In the genomic region with DNA sequence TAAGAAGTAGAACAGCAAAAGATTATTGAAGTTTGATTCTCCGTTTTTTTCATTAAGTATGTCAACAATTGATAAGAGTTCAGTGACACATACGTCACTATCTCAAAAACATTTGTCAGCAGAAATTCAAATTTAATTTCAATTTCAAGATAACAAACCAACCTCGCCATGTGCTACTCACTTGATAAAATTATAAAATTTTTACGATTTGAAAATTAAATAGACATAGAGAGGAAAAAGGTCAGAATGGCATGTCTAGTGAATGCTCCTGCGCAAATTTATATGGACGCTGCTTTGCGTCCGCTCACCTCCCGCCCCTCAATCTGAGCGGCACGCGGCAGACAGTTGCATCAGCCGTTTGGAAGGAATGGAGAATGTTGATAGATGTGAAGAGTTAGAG, we compare ENCODE assay signal across 6 worm cellular contexts.
A peak's percentile ranks its signal among the peaks of the same experiment; 100 is the strongest.
TF ChIP-seq lines count a peak whose summit lies in the region.

No protein-coding gene starts in this region.

TF ChIP-seq in whole organism, L1 larva, 84 proteins besides CTCF, POLR2A, EP300 and RAD21 (continues in another document):
- TF ChIP-seq nhr-11 (tag; optimal IDR thresholded peaks at IDR 0.05; lab: Kevin White, UChicago): no peak
- no peak for TF ChIP-seq lin-15B (tag; optimal IDR thresholded peaks at IDR 0.05; lab: Kevin White, UChicago)
- TF ChIP-seq snu-23 (GFP tag; optimal IDR thresholded peaks at IDR 0.05; lab: Kevin White, UChicago): no peak
- TF ChIP-seq hlh-17 (GFP tag; optimal IDR thresholded peaks at IDR 0.05; lab: Kevin White, UChicago; ENCODE audit: borderline replicate concordance): no peak
- TF ChIP-seq egl-27 (tag; optimal IDR thresholded peaks at IDR 0.05; lab: Kevin White, UChicago): no peak
- TF ChIP-seq lin-39 (tag; optimal IDR thresholded peaks at IDR 0.05; lab: Kevin White, UChicago): no peak
- peak; percentile 93 for TF ChIP-seq elt-2 (tag; optimal IDR thresholded peaks at IDR 0.05; lab: Kevin White, UChicago)
- TF ChIP-seq unc-98 (GFP tag; IDR thresholded peaks at IDR 0.05; lab: Robert Waterston, UW): no peak
- no peak for TF ChIP-seq vab-15 (tag; optimal IDR thresholded peaks at IDR 0.05; lab: Kevin White, UChicago)
- TF ChIP-seq nhr-20 (tag; optimal IDR thresholded peaks at IDR 0.05; lab: Kevin White, UChicago): peak; percentile 19
- no peak for TF ChIP-seq pax-3 (tag; optimal IDR thresholded peaks at IDR 0.05; lab: Kevin White, UChicago)
- TF ChIP-seq pag-3 (tag; optimal IDR thresholded peaks at IDR 0.05; lab: Kevin White, UChicago; ENCODE audit: borderline replicate concordance, insufficient read depth): no peak
- TF ChIP-seq F16B12.6 (tag; optimal IDR thresholded peaks at IDR 0.05; lab: Kevin White, UChicago): no peak
- no peak for TF ChIP-seq mep-1 (tag; optimal IDR thresholded peaks at IDR 0.05; lab: Kevin White, UChicago)

TF ChIP-seq in whole organism, L2 larva, 48 proteins besides CTCF, POLR2A, EP300 and RAD21:
- TF ChIP-seq lsy-2 (tag; optimal IDR thresholded peaks at IDR 0.05; lab: Kevin White, UChicago): peak in 1 of 2 experiments; percentile 7
- no peak for TF ChIP-seq unc-55 (GFP tag; optimal IDR thresholded peaks at IDR 0.05; lab: Kevin White, UChicago)
- TF ChIP-seq elt-1 (tag; optimal IDR thresholded peaks at IDR 0.05; lab: Kevin White, UChicago): no peak
- no peak for TF ChIP-seq nhr-25 (tag; optimal IDR thresholded peaks at IDR 0.05; lab: Kevin White, UChicago)
- TF ChIP-seq sma-3 (GFP tag; optimal IDR thresholded peaks at IDR 0.05; lab: Kevin White, UChicago): peak; percentile 14
- TF ChIP-seq skn-1 (tag; optimal IDR thresholded peaks at IDR 0.05; lab: Kevin White, UChicago): peak; percentile 92
- TF ChIP-seq F13H6.1 (tag; optimal IDR thresholded peaks at IDR 0.05; lab: Kevin White, UChicago): peak; percentile 55
- TF ChIP-seq gmeb-1 (tag; optimal IDR thresholded peaks at IDR 0.05; lab: Kevin White, UChicago): peak; percentile 29
- peak; percentile 76 for TF ChIP-seq nhr-129 (tag; optimal IDR thresholded peaks at IDR 0.05; lab: Kevin White, UChicago)
- peak; percentile 58 for TF ChIP-seq crh-2 (tag; optimal IDR thresholded peaks at IDR 0.05; lab: Kevin White, UChicago)
- peak; percentile 65 for TF ChIP-seq sma-9 (GFP tag; optimal IDR thresholded peaks at IDR 0.05; lab: Kevin White, UChicago)
- TF ChIP-seq sma-9 (tag; optimal IDR thresholded peaks at IDR 0.05; lab: Kevin White, UChicago): no peak
- TF ChIP-seq fos-1 (tag; optimal IDR thresholded peaks at IDR 0.05; lab: Kevin White, UChicago): peak; percentile 83

TF ChIP-seq in whole organism, L3 larva, 47 proteins besides CTCF, POLR2A, EP300 and RAD21 (continues in another document):
- no peak for TF ChIP-seq fos-1 (tag; optimal IDR thresholded peaks at IDR 0.05; lab: Kevin White, UChicago)
- TF ChIP-seq pha-4 (tag; optimal IDR thresholded peaks at IDR 0.05; lab: Kevin White, UChicago): peak; percentile 64
- peak; percentile 10 for TF ChIP-seq mdl-1 (tag; optimal IDR thresholded peaks at IDR 0.05; lab: Kevin White, UChicago)
- no peak for TF ChIP-seq ama-1 (optimal IDR thresholded peaks at IDR 0.05; lab: Kevin White, UChicago)
- TF ChIP-seq elt-2 (tag; optimal IDR thresholded peaks at IDR 0.05; lab: Kevin White, UChicago): peak; percentile 96
- TF ChIP-seq ceh-16 (tag; optimal IDR thresholded peaks at IDR 0.05; lab: Kevin White, UChicago): no peak
- no peak for TF ChIP-seq lsy-12 (tag; optimal IDR thresholded peaks at IDR 0.05; lab: Kevin White, UChicago)
- peak; percentile 82 for TF ChIP-seq skn-1 (tag; optimal IDR thresholded peaks at IDR 0.05; lab: Kevin White, UChicago)
- TF ChIP-seq pqm-1 (tag; optimal IDR thresholded peaks at IDR 0.05; lab: Kevin White, UChicago): peak; percentile 93
- no peak for TF ChIP-seq ceh-9 (tag; optimal IDR thresholded peaks at IDR 0.05; lab: Kevin White, UChicago)
- no peak for TF ChIP-seq zag-1 (tag; optimal IDR thresholded peaks at IDR 0.05; lab: Kevin White, UChicago)
- peak; percentile 7 for TF ChIP-seq nfya-1 (tag; optimal IDR thresholded peaks at IDR 0.05; lab: Kevin White, UChicago; ENCODE audit: insufficient read depth)
- no peak for TF ChIP-seq lin-15B (tag; optimal IDR thresholded peaks at IDR 0.05; lab: Kevin White, UChicago)
- no peak for TF ChIP-seq ZK546.5 (tag; optimal IDR thresholded peaks at IDR 0.05; lab: Kevin White, UChicago)
- TF ChIP-seq egl-5 (tag; optimal IDR thresholded peaks at IDR 0.05; lab: Kevin White, UChicago): no peak
- TF ChIP-seq nhr-11 (tag; optimal IDR thresholded peaks at IDR 0.05; lab: Kevin White, UChicago): peak; percentile 16

TF ChIP-seq in whole organism, L4 larva, 104 proteins besides CTCF, POLR2A, EP300 and RAD21 (continues in another document):
- TF ChIP-seq spr-1 (tag; optimal IDR thresholded peaks at IDR 0.05; lab: Kevin White, UChicago): no peak
- TF ChIP-seq zfp-2 (tag; optimal IDR thresholded peaks at IDR 0.05; lab: Kevin White, UChicago): no peak
- TF ChIP-seq vab-7 (GFP tag; IDR thresholded peaks at IDR 0.05; lab: Robert Waterston, UW): no peak
- no peak for TF ChIP-seq mdt-29 (GFP tag; IDR thresholded peaks at IDR 0.05; lab: Robert Waterston, UW)
- peak; percentile 14 for TF ChIP-seq zip-2 (tag; optimal IDR thresholded peaks at IDR 0.05; lab: Kevin White, UChicago)
- 0 out of 2 replicates have a peak, but pooled peaks have one; percentile 28 for TF ChIP-seq madf-9 (GFP tag; conservative IDR thresholded peaks at IDR 0.05; lab: Robert Waterston, UW)
- TF ChIP-seq ctbp-1 (GFP tag; IDR thresholded peaks at IDR 0.05; lab: Robert Waterston, UW): no peak
- no peak for TF ChIP-seq zip-11 (GFP tag; IDR thresholded peaks at IDR 0.05; lab: Robert Waterston, UW)
- no peak for TF ChIP-seq ceh-44 (GFP tag; IDR thresholded peaks at IDR 0.05; lab: Robert Waterston, UW)
- no peak for TF ChIP-seq mxl-2 (GFP tag; conservative IDR thresholded peaks at IDR 0.05; lab: Robert Waterston, UW)
- no peak for TF ChIP-seq ceh-28 (tag; optimal IDR thresholded peaks at IDR 0.05; lab: Kevin White, UChicago)
- no peak for TF ChIP-seq daf-12 (tag; optimal IDR thresholded peaks at IDR 0.05; lab: Kevin White, UChicago)
- TF ChIP-seq skn-1 (tag; optimal IDR thresholded peaks at IDR 0.05; lab: Kevin White, UChicago): no peak
- TF ChIP-seq cey-2 (tag; optimal IDR thresholded peaks at IDR 0.05; lab: Kevin White, UChicago; ENCODE audit: borderline replicate concordance, insufficient read depth): no peak
- peak; percentile 70 for TF ChIP-seq lin-1 (GFP tag; IDR thresholded peaks at IDR 0.05; lab: Robert Waterston, UW)
- TF ChIP-seq mdl-1 (tag; optimal IDR thresholded peaks at IDR 0.05; lab: Kevin White, UChicago): peak in 1 of 2 experiments; percentile 68
- no peak for TF ChIP-seq dmd-8 (GFP tag; IDR thresholded peaks at IDR 0.05; lab: Robert Waterston, UW)

TF ChIP-seq in whole organism, late embryonic, 69 proteins besides CTCF, POLR2A, EP300 and RAD21:
- TF ChIP-seq ceh-48 (tag; optimal IDR thresholded peaks at IDR 0.05; lab: Kevin White, UChicago) (no peak), elt-2 (tag; optimal IDR thresholded peaks at IDR 0.05; lab: Kevin White, UChicago) (peak; percentile 34)

TF ChIP-seq in whole organism, young adult, 124 proteins besides CTCF, POLR2A, EP300 and RAD21:
- TF ChIP-seq B0336.3 (GFP tag; IDR thresholded peaks at IDR 0.05; lab: Robert Waterston, UW) (0 out of 2 replicates have a peak, but pooled peaks have one; percentile 44), attf-6 (GFP tag; IDR thresholded peaks at IDR 0.05; lab: Robert Waterston, UW) (no peak), dox-1 (GFP tag; IDR thresholded peaks at IDR 0.05; lab: Robert Waterston, UW) (peak; percentile 55; the same call in 1 of the 2 replicates), ztf-25 (GFP tag; IDR thresholded peaks at IDR 0.05; lab: Robert Waterston, UW) (no peak), attf-5 (GFP tag; optimal IDR thresholded peaks at IDR 0.05; lab: Kevin White, UChicago) (no peak), tbp1 (GFP tag; optimal IDR thresholded peaks at IDR 0.05; lab: Kevin White, UChicago) (peak; percentile 32), nhr-90 (tag; optimal IDR thresholded peaks at IDR 0.05; lab: Kevin White, UChicago) (peak; percentile 57), chd-7 (tag; optimal IDR thresholded peaks at IDR 0.05; lab: Kevin White, UChicago) (peak; percentile 30), rpc-1 (optimal IDR thresholded peaks at IDR 0.05; lab: Kevin White, UChicago) (no peak), rpc-1 (tag; optimal IDR thresholded peaks at IDR 0.05; lab: Kevin White, UChicago) (no peak), hlh-12 (tag; optimal IDR thresholded peaks at IDR 0.05; lab: Kevin White, UChicago) (no peak), nfyb-1 (GFP tag; IDR thresholded peaks at IDR 0.05; lab: Robert Waterston, UW) (0 out of 2 replicates have a peak, but pooled peaks have one; percentile 47), tlf-1 (GFP tag; optimal IDR thresholded peaks at IDR 0.05; lab: Kevin White, UChicago) (no peak), cebp-1 (GFP tag; IDR thresholded peaks at IDR 0.05; lab: Robert Waterston, UW) (no peak), cebp-1 (tag; optimal IDR thresholded peaks at IDR 0.05; lab: Kevin White, UChicago) (peak; percentile 41), mcd-1 (GFP tag; IDR thresholded peaks at IDR 0.05; lab: Robert Waterston, UW) (no peak), let-607 (tag; optimal IDR thresholded peaks at IDR 0.05; lab: Kevin White, UChicago) (peak in 1 of 2 experiments; percentile 85), atf-7 (tag; optimal IDR thresholded peaks at IDR 0.05; lab: Kevin White, UChicago) (peak; percentile 89), madf-10 (tag; optimal IDR thresholded peaks at IDR 0.05; lab: Kevin White, UChicago) (peak; percentile 21), nhr-80 (tag; optimal IDR thresholded peaks at IDR 0.05; lab: Kevin White, UChicago) (peak; percentile 98), athp-1 (tag; optimal IDR thresholded peaks at IDR 0.05; lab: Kevin White, UChicago) (no peak), ztf-22 (GFP tag; optimal IDR thresholded peaks at IDR 0.05; lab: Kevin White, UChicago) (peak; percentile 79), C06A6.2 (GFP tag; conservative IDR thresholded peaks at IDR 0.05; lab: Robert Waterston, UW) (peak; percentile 39; the same call in 1 of the 2 replicates), snpc-4 (GFP tag; optimal IDR thresholded peaks at IDR 0.05; lab: Kevin White, UChicago) (no peak), snpc-4 (tag; optimal IDR thresholded peaks at IDR 0.05; lab: Kevin White, UChicago) (peak in 2 of 4 experiments; percentile 10 to 13)
